Worm (Caenorhabditis elegans) whole organism, L3 larva: ENCODE data around the gene sur-7.
A peak's percentile ranks its signal among the peaks of the same experiment; 100 is the strongest.

Experiments used
- R02D3.7 ChIP-seq: fragments of 150-350 bp; optimal IDR thresholded peaks from 2 replicates; lab custom pipeline; 2014; ENCODE audit warnings: missing biosample characterization, missing genetic modification characterization
- ZK546.5 ChIP-seq: sonication (generic microtip); optimal IDR thresholded peaks from 2 replicates; lab custom pipeline; 2017; ENCODE audit warnings: missing biosample characterization, missing genetic modification characterization
- aly-2 ChIP-seq: fragments of 150-350 bp; optimal IDR thresholded peaks from 2 replicates; lab custom pipeline; 2014; ENCODE audit warnings: missing biosample characterization, missing genetic modification characterization
- ceh-28 ChIP-seq: fragments of 150-350 bp; optimal IDR thresholded peaks from 2 replicates; lab custom pipeline; 2014; ENCODE audit warnings: missing biosample characterization, missing genetic modification reagents, missing genetic modification characterization
- ceh-82 ChIP-seq: fragments of 150-350 bp; optimal IDR thresholded peaks from 2 replicates; lab custom pipeline; 2014; ENCODE audit warnings: missing biosample characterization, missing genetic modification characterization
- daf-12 ChIP-seq: fragments of 150-350 bp; optimal IDR thresholded peaks from 2 replicates; lab custom pipeline; 2014; ENCODE audit warnings: missing biosample characterization, missing genetic modification reagents, missing genetic modification characterization
- egl-5 ChIP-seq: fragments of 150-350 bp; optimal IDR thresholded peaks from 2 replicates; lab custom pipeline; 2017; ENCODE audit warnings: missing biosample characterization, missing genetic modification reagents, missing genetic modification characterization, inconsistent platforms
- elt-1 ChIP-seq: fragments of 150-350 bp; optimal IDR thresholded peaks from 2 replicates; lab custom pipeline; 2014; ENCODE audit warnings: missing biosample characterization, missing genetic modification characterization
- elt-2 ChIP-seq: sonication (generic microtip); optimal IDR thresholded peaks from 2 replicates; lab custom pipeline; 2016; ENCODE audit warnings: missing genetic modification reagents, mild to moderate bottlenecking, missing genetic modification characterization, missing compliant biosample characterization
- eor-1 ChIP-seq, 2 experiments: fragments of 150-350 bp; optimal IDR thresholded peaks; 2 replicates each; lab custom pipeline; 2014 to 2018; ENCODE audit warnings: missing biosample characterization in 2 of 2, missing genetic modification characterization in 2 of 2
- fkh-2 ChIP-seq: fragments of 150-350 bp; optimal IDR thresholded peaks from 2 replicates; lab custom pipeline; 2014; ENCODE audit warnings: missing biosample characterization, missing genetic modification reagents, missing genetic modification characterization
- fos-1 ChIP-seq: fragments of 150-350 bp; optimal IDR thresholded peaks from 2 replicates; lab custom pipeline; 2014; ENCODE audit warnings: missing biosample characterization, missing genetic modification characterization
- hmg-11 ChIP-seq: sonication (generic microtip); optimal IDR thresholded peaks from 2 replicates; lab custom pipeline; 2016; ENCODE audit warnings: missing genetic modification characterization, missing compliant biosample characterization
- jun-1 ChIP-seq: fragments of 150-350 bp; optimal IDR thresholded peaks from 2 replicates; lab custom pipeline; 2014; ENCODE audit warnings: missing biosample characterization, missing genetic modification reagents, missing genetic modification characterization
- lin-15B ChIP-seq: fragments of 150-350 bp; optimal IDR thresholded peaks from 2 replicates; lab custom pipeline; 2014; ENCODE audit warnings: missing biosample characterization, missing genetic modification characterization
- lin-39 ChIP-seq: fragments of 150-350 bp; optimal IDR thresholded peaks from 2 replicates; lab custom pipeline; 2018; ENCODE audit warnings: missing biosample characterization, missing genetic modification reagents, missing genetic modification characterization
- lsy-12 ChIP-seq: sonication (generic microtip); optimal IDR thresholded peaks from 2 replicates; lab custom pipeline; 2016; ENCODE audit warnings: mild to moderate bottlenecking, missing genetic modification characterization, missing compliant biosample characterization
- mdl-1 ChIP-seq: fragments of 150-350 bp; optimal IDR thresholded peaks from 2 replicates; lab custom pipeline; 2014; ENCODE audit warnings: missing biosample characterization, missing genetic modification characterization
- mml-1 ChIP-seq: fragments of 150-350 bp; sonication (generic microtip); optimal IDR thresholded peaks from 3 replicates; lab custom pipeline; 2014; ENCODE audit warnings: missing biosample characterization, missing genetic modification characterization
- nfya-1 ChIP-seq: sonication (generic microtip); optimal IDR thresholded peaks from 2 replicates; lab custom pipeline; 2017; ENCODE audit warnings: missing genetic modification characterization, mild to moderate bottlenecking, missing compliant biosample characterization, antibody characterized with exemption, moderate library complexity; ENCODE audit not compliant: insufficient read depth
- nhr-11 ChIP-seq: fragments of 150-350 bp; optimal IDR thresholded peaks from 2 replicates; lab custom pipeline; 2014; ENCODE audit warnings: missing biosample characterization, missing genetic modification characterization
- nhr-237 ChIP-seq: fragments of 150-350 bp; optimal IDR thresholded peaks from 2 replicates; lab custom pipeline; 2014; ENCODE audit warnings: missing biosample characterization, missing genetic modification characterization
- nhr-43 ChIP-seq: sonication (generic microtip); optimal IDR thresholded peaks from 2 replicates; lab custom pipeline; 2016; ENCODE audit warnings: mild to moderate bottlenecking, missing genetic modification characterization, missing compliant biosample characterization; ENCODE audit not compliant: poor library complexity, severe bottlenecking
- nhr-67 ChIP-seq: fragments of 150-350 bp; optimal IDR thresholded peaks from 2 replicates; lab custom pipeline; 2014; ENCODE audit warnings: missing biosample characterization, missing genetic modification characterization
- nhr-76 ChIP-seq: fragments of 150-350 bp; sonication (generic microtip); optimal IDR thresholded peaks from 5 replicates; lab custom pipeline; 2014; ENCODE audit warnings: missing biosample characterization, missing genetic modification characterization
- pha-4 ChIP-seq: fragments of 150-350 bp; optimal IDR thresholded peaks from 2 replicates; lab custom pipeline; 2014; ENCODE audit warnings: missing biosample characterization, missing genetic modification reagents, missing genetic modification characterization
- pqm-1 ChIP-seq: fragments of 150-350 bp; optimal IDR thresholded peaks from 2 replicates; lab custom pipeline; 2017; ENCODE audit warnings: missing biosample characterization, missing genetic modification characterization, inconsistent platforms
- sea-2 ChIP-seq: fragments of 150-350 bp; sonication (generic microtip); optimal IDR thresholded peaks from 4 replicates; lab custom pipeline; 2014; ENCODE audit warnings: missing biosample characterization, missing genetic modification reagents, missing genetic modification characterization
- skn-1 ChIP-seq: fragments of 150-350 bp; optimal IDR thresholded peaks from 2 replicates; lab custom pipeline; 2014; ENCODE audit warnings: missing biosample characterization, missing genetic modification characterization
- snpc-4 ChIP-seq: fragments of 150-350 bp; optimal IDR thresholded peaks from 2 replicates; lab custom pipeline; 2014; ENCODE audit warnings: missing biosample characterization, missing genetic modification characterization
- unc-62 ChIP-seq: fragments of 150-350 bp; sonication (generic microtip); optimal IDR thresholded peaks from 4 replicates; lab custom pipeline; 2014; ENCODE audit warnings: missing biosample characterization, missing genetic modification reagents, missing genetic modification characterization
- zag-1 ChIP-seq: fragments of 150-350 bp; optimal IDR thresholded peaks from 2 replicates; lab custom pipeline; 2014; ENCODE audit warnings: missing biosample characterization, missing genetic modification characterization
- ztf-11 ChIP-seq: fragments of 150-350 bp; optimal IDR thresholded peaks from 2 replicates; lab custom pipeline; 2014; ENCODE audit warnings: missing biosample characterization, missing genetic modification characterization
- ztf-4 ChIP-seq: fragments of 150-350 bp; optimal IDR thresholded peaks from 2 replicates; lab custom pipeline; 2014; ENCODE audit warnings: missing biosample characterization, missing genetic modification characterization

Gene sur-7

DNA sequence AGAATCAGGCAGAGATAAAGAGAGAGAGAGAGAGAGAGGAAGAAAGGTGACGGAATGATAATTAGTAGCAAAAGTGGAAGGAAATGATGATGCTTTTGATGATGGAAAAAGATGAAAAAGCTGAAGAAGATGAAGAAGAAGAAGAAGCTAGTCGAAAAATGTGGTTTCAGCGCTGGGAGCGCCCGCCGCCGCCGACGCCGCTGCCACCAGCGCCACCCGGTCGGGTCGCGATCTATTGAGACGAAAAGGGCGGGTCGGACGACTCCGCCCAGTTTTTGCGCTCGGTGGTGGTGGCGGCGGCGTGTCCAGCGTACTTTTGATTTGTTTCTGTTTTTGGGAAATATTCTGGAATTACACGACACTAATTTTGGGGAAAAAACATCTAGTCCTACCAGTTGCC lies 27.0 kb downstream of the sur-7 start:
- no peak for TF ChIP-seq elt-2 (tag; lab: Kevin White, UChicago)
- TF ChIP-seq lin-39 (tag; lab: Kevin White, UChicago) = peak; percentile 13
- no peak for TF ChIP-seq mml-1 (tag; lab: Kevin White, UChicago)
- no peak for TF ChIP-seq ztf-4 (tag; lab: Kevin White, UChicago)
- no peak for TF ChIP-seq lin-15B (tag; lab: Kevin White, UChicago)

DNA sequence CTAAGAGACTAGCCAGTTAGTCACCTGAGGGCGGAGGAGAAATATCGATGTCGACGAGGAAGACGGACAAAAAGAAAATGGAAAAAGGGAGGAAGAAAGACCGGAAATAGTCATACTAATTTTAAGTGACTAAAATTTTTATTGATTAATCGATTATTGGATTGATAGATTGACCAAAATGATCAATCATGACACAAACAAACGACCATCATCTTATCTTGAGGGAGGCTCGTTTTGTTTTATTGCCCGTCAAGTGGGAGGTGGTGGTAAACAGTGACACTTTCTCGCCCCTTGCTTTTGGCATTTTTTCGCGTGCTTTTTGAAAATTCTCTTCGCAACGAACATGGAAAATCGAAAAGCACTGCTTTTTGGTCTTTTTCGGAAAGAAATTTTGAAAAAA lies 28.4 kb downstream of the sur-7 start:
- no peak for TF ChIP-seq zag-1 (tag; lab: Kevin White, UChicago)
- no peak for TF ChIP-seq nhr-76 (tag; lab: Kevin White, UChicago)
- TF ChIP-seq hmg-11 = no peak
- TF ChIP-seq fkh-2 (tag; lab: Kevin White, UChicago) = no peak
- peak; percentile 51 for TF ChIP-seq elt-2 (tag; lab: Kevin White, UChicago)
- no peak for TF ChIP-seq nhr-237
- no peak for TF ChIP-seq fos-1 (tag; lab: Kevin White, UChicago)
- no peak for TF ChIP-seq nhr-67
- TF ChIP-seq egl-5 (tag; lab: Kevin White, UChicago) = peak; percentile 88
- TF ChIP-seq R02D3.7 = no peak
- TF ChIP-seq lsy-12 (tag; lab: Kevin White, UChicago) = no peak
- peak; percentile 70 for TF ChIP-seq ceh-28 (tag; lab: Kevin White, UChicago)
- TF ChIP-seq pha-4 (tag; lab: Kevin White, UChicago) = peak; percentile 60
- TF ChIP-seq nhr-43 = no peak
- no peak for TF ChIP-seq jun-1 (tag; lab: Kevin White, UChicago)
- TF ChIP-seq ZK546.5 = no peak
- no peak for TF ChIP-seq ceh-82 (tag; lab: Kevin White, UChicago)
- no peak for TF ChIP-seq aly-2 (tag; lab: Kevin White, UChicago)
- TF ChIP-seq lin-39 (tag; lab: Kevin White, UChicago) = peak; percentile 28
- peak; percentile 38 for TF ChIP-seq pqm-1 (tag; lab: Kevin White, UChicago)

DNA sequence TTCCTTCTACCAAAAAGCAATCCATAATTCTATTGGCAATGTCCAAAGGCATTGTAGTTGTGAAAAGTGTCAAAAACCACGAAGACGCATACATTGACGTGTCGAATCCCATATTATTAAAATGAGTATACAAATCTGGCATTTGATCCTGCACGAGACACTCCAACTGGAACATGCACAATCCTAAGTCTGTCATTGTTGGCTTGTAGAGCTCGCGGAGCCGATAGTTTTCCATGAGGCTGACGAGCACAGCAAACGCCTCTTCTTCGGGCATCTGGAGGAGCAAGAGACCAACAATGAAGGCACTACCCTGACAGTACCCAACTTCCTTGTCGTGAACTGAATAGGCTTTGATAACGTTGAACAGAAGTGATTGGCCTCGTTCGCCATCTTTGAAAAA lies 30.2 kb downstream of the sur-7 start:
- TF ChIP-seq ZK546.5 = no peak
- TF ChIP-seq mdl-1 (tag; lab: Kevin White, UChicago) = no peak
- TF ChIP-seq ztf-4 (tag; lab: Kevin White, UChicago) = no peak
- no peak for TF ChIP-seq nhr-11 (tag; lab: Kevin White, UChicago)
- no peak for TF ChIP-seq elt-2 (tag; lab: Kevin White, UChicago)
- TF ChIP-seq skn-1 (tag; lab: Kevin White, UChicago) = no peak
- TF ChIP-seq nfya-1 (tag; lab: Kevin White, UChicago) = no peak
- TF ChIP-seq nhr-237 = no peak
- no peak for TF ChIP-seq sea-2 (GFP tag; lab: Kevin White, UChicago)
- TF ChIP-seq mml-1 (tag; lab: Kevin White, UChicago) = no peak
- TF ChIP-seq pha-4 (tag; lab: Kevin White, UChicago) = no peak
- no peak for TF ChIP-seq ztf-11 (tag; lab: Kevin White, UChicago)
- TF ChIP-seq snpc-4 = no peak
- no peak for TF ChIP-seq fos-1 (tag; lab: Kevin White, UChicago)
- no peak for TF ChIP-seq lin-15B (tag; lab: Kevin White, UChicago)
- no peak for TF ChIP-seq elt-1 (tag; lab: Kevin White, UChicago)
- no peak for TF ChIP-seq lin-39 (tag; lab: Kevin White, UChicago)
- no peak for TF ChIP-seq unc-62 (GFP tag; lab: Kevin White, UChicago)

- no peak for TF ChIP-seq eor-1 (tag; optimal IDR thresholded peaks at IDR 0.05; lab: Kevin White, UChicago)
- peak; percentile 41 for TF ChIP-seq lin-39 (tag; lab: Kevin White, UChicago)
- TF ChIP-seq lin-15B (tag; lab: Kevin White, UChicago) = no peak
- no peak for TF ChIP-seq daf-12 (tag; lab: Kevin White, UChicago)
- no peak for TF ChIP-seq mml-1 (tag; lab: Kevin White, UChicago)
- no peak for TF ChIP-seq ZK546.5
- no peak for TF ChIP-seq snpc-4
- no peak for TF ChIP-seq nhr-76 (tag; lab: Kevin White, UChicago)
- TF ChIP-seq elt-2 (tag; lab: Kevin White, UChicago) = no peak
Observed at ce11 chrX:16409220-16409619, 32.8 kb downstream of the sur-7 start.

DNA sequence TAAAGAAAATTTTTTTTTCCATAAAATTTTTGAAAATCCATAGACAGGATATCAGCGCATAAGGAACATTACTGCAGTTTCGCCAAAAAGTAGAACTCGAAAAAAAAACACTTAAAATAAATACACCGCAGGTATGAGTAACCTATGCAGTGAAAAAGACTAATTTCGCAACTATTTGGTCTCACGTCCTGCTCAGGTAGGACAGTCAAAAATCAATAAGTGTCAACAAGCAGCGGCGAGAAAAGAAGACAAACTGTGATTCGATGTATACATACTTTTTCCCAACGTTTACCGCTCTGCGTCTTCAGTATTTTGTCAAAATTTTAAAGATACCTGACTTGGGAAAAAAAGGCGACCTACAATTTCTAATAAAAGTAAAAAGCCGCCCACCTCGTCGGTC lies 35.6 kb downstream of the sur-7 start:
- TF ChIP-seq eor-1 (tag; optimal IDR thresholded peaks at IDR 0.05; lab: Kevin White, UChicago) = no peak
- TF ChIP-seq fkh-2 (tag; lab: Kevin White, UChicago) = no peak
- no peak for TF ChIP-seq nfya-1 (tag; lab: Kevin White, UChicago)
- peak; percentile 83 for TF ChIP-seq pha-4 (tag; lab: Kevin White, UChicago)
